Fruit fly (Drosophila melanogaster): ENCODE results near the gene CG8034.

DNA sequence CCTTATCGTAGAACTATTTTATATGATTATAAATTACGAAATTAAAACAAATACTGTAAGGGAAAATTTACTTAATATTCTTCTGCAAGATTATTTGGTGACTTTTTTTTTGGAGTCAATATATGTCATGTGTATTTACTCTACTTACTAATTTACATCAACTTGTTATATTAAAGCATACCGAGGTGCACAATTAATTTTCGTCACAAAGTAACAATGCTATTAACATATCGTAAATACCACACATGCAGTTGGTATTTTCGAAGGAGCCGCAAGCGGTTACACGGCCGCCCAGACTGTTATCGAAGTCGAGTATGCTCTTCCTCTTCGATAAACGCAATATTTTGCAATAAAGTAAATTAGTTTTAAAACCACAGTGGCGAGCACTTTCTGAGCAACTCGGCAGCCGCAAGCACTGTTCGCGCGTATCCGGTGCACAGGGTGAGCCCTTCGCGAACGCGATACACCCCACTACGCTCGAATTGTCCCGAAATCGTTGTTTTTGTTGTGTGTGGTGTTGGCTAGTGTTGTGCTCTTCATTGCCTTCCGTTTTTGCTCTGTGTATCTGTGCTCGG, 36.3 kb downstream of the CG8034 start, which contains the start of gene Vav:
- TF ChIP-seq CG32264 (GFP tag; optimal IDR thresholded peaks at IDR 0.05) (no peak), h (GFP tag; optimal IDR thresholded peaks at IDR 0.05) (no peak), Abd-B (GFP tag; optimal IDR thresholded peaks at IDR 0.05) (no peak), Rel (GFP tag; optimal IDR thresholded peaks at IDR 0.05) (no peak), Rel (tag; optimal IDR thresholded peaks at IDR 0.05) (no peak), woc (GFP tag; optimal IDR thresholded peaks at IDR 0.05) (no peak), Hnf4 (GFP tag; optimal IDR thresholded peaks at IDR 0.05) (no peak), Dfd (GFP tag; optimal IDR thresholded peaks at IDR 0.05) (no peak), pan (optimal IDR thresholded peaks at IDR 0.05) (no peak), Myc (optimal IDR thresholded peaks at IDR 0.05) (no peak), rgr (GFP tag; optimal IDR thresholded peaks at IDR 0.05) (no peak), OdsH (GFP tag; optimal IDR thresholded peaks at IDR 0.05) (no peak), HLH106 (tag; optimal IDR thresholded peaks at IDR 0.05) (no peak), GATAd (GFP tag; optimal IDR thresholded peaks at IDR 0.05) (no peak)
